Fruit fly (Drosophila melanogaster): ENCODE measurements around the gene CYLD.

The CYLD gene

DNA sequence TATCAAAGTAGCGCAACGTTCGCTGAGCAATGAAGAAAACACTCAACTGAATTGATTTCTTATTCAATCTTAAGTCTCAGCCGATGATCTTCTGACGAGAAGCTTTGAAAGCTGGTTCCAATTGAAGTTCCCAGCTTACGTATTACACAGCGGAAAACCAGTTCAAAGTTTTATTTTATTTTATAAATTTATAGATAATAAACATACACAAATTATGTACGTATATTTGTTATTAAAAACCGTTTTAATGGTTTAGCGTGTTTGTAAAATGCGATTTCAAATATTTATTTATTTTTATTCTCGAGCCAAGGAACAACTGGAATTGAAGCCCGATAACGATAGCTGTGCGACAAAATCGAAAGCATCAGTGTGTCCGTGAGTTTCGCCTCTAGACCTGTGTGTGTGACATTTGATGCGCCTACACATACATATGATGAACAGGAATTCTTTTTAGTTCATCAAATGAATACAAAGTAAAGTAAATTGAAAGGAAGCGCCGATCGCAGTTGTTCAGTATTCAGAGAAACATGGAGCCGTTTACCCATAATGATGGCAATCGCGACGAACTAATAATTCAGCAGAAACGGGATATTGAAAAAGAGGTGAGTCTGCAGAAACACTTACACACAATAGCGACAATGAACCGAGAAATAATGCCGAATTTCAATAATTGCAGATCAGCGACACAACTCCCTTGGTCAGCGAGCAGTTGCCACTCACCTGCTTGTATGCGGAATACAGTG, 7.0 kb upstream of the CYLD start, which contains the start of the genes CG5390 and CG4968 (continued):
- TF ChIP-seq kni (GFP tag; optimal IDR thresholded peaks at IDR 0.05) (no peak), CG15514 (GFP tag; optimal IDR thresholded peaks at IDR 0.05) (peak; percentile 97), Ets97D (GFP tag; optimal IDR thresholded peaks at IDR 0.05) (peak; percentile 77), wdn (GFP tag; IDR thresholded peaks at IDR 0.05) (peak; percentile 38; the same call in 1 of the 2 replicates), dm (GFP tag; optimal IDR thresholded peaks at IDR 0.05) (no peak), CG10654 (GFP tag; optimal IDR thresholded peaks at IDR 0.05) (peak; percentile 58), Lim3 (GFP tag; IDR thresholded peaks at IDR 0.05) (no peak), gt (GFP tag; IDR thresholded peaks at IDR 0.05) (no peak), CG10274 (GFP tag; optimal IDR thresholded peaks at IDR 0.05) (peak; percentile 10), mirr (GFP tag; optimal IDR thresholded peaks at IDR 0.05) (peak; percentile 20), CG4854 (GFP tag; optimal IDR thresholded peaks at IDR 0.05) (no peak), CG6254 (GFP tag; optimal IDR thresholded peaks at IDR 0.05) (peak; percentile 59), CG12659 (GFP tag; optimal IDR thresholded peaks at IDR 0.05) (peak; percentile 86), prd (optimal IDR thresholded peaks at IDR 0.05) (no peak), prd (GFP tag; IDR thresholded peaks at IDR 0.05) (no peak), ro (GFP tag; IDR thresholded peaks at IDR 0.05) (no peak), sisA (GFP tag; IDR thresholded peaks at IDR 0.05) (no peak), ash1 (GFP tag; optimal IDR thresholded peaks at IDR 0.05) (no peak), Atf3 (GFP tag; optimal IDR thresholded peaks at IDR 0.05) (no peak), slp2 (GFP tag; optimal IDR thresholded peaks at IDR 0.05) (no peak), phol (tag; optimal IDR thresholded peaks at IDR 0.05) (peak; percentile 70), maf-S (GFP tag; optimal IDR thresholded peaks at IDR 0.05) (no peak), CG9797 (GFP tag; optimal IDR thresholded peaks at IDR 0.05) (no peak), Vsx1 (GFP tag; optimal IDR thresholded peaks at IDR 0.05) (peak; percentile 57), vfl (GFP tag; optimal IDR thresholded peaks at IDR 0.05) (peak; percentile 30), CG11093 (GFP tag; IDR thresholded peaks at IDR 0.05) (no peak), CG13624 (GFP tag; optimal IDR thresholded peaks at IDR 0.05) (peak; percentile 43), grau (tag; optimal IDR thresholded peaks at IDR 0.05) (peak; percentile 78), CG30403 (GFP tag; optimal IDR thresholded peaks at IDR 0.05) (peak; percentile 73), crp (GFP tag; optimal IDR thresholded peaks at IDR 0.05) (peak in 1 of 2 experiments; percentile 31), CG14050 (GFP tag; IDR thresholded peaks at IDR 0.05) (peak; percentile 30; the same call in 1 of the 3 replicates), CG10462 (GFP tag; optimal IDR thresholded peaks at IDR 0.05) (no peak), CG2116 (GFP tag; optimal IDR thresholded peaks at IDR 0.05) (peak; percentile 99), lilli (GFP tag; optimal IDR thresholded peaks at IDR 0.05) (peak; percentile 65), inv (GFP tag; IDR thresholded peaks at IDR 0.05; ENCODE audit: partially characterized antibody) (no peak), CG4820 (GFP tag; optimal IDR thresholded peaks at IDR 0.05) (peak; percentile 20), E2f1 (GFP tag; IDR thresholded peaks at IDR 0.05) (no peak), nerfin-1 (tag; optimal IDR thresholded peaks at IDR 0.05) (peak; percentile 60), fd96Cb (tag; optimal IDR thresholded peaks at IDR 0.05) (peak; percentile 50), Sin3A (optimal IDR thresholded peaks at IDR 0.05) (no peak), CG3281 (GFP tag; optimal IDR thresholded peaks at IDR 0.05) (peak; percentile 77), CG8924 (tag; optimal IDR thresholded peaks at IDR 0.05) (peak; percentile 81), Dfd (GFP tag; optimal IDR thresholded peaks at IDR 0.05) (no peak), hbn (GFP tag; IDR thresholded peaks at IDR 0.05; ENCODE audit: partially characterized antibody) (no peak), zen2 (GFP tag; IDR thresholded peaks at IDR 0.05; ENCODE audit: partially characterized antibody) (no peak; the same call in 2 of the 3 replicates), CG6683 (GFP tag; optimal IDR thresholded peaks at IDR 0.05) (peak; percentile 60), Opbp (GFP tag; IDR thresholded peaks at IDR 0.05; ENCODE audit: partially characterized antibody) (0 out of 3 replicates have a peak, but pooled peaks have one; percentile 24), CG3995 (GFP tag; optimal IDR thresholded peaks at IDR 0.05) (peak; percentile 35), pan (optimal IDR thresholded peaks at IDR 0.05) (no peak), pan (GFP tag; optimal IDR thresholded peaks at IDR 0.05 in 1 of 2, IDR thresholded peaks at IDR 0.05 in 1 of 2) (peak in 1 of 2 experiments; percentile 73)
